Fruit fly (Drosophila melanogaster): ENCODE measurements around the gene CG42656.

CG42656 gene

DNA sequence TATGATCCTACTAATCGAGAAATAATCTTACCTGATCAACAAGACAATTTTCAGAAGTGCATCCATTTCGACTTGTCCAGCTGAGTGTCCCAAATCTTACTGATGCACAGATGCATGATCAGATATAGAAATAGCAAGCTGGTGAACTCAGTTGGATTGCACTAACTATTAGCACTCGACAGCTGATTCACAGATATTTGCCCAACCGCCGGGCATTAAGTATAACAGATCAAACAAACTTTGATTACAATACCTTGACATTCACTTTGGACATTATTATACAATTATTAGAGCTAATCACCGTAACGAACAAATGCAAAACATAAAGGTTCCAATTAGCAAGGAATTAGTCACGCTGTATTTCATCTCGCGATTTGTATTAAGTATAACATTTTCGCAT is at the start of gene CG42656:
TSS of gene CG42656 (minus strand) at position 101 of the 400 bp plus-strand sequence.
- no peak for TF ChIP-seq CG17801 (GFP tag; optimal IDR thresholded peaks at IDR 0.05; ENCODE audit: partially characterized antibody)

DNA sequence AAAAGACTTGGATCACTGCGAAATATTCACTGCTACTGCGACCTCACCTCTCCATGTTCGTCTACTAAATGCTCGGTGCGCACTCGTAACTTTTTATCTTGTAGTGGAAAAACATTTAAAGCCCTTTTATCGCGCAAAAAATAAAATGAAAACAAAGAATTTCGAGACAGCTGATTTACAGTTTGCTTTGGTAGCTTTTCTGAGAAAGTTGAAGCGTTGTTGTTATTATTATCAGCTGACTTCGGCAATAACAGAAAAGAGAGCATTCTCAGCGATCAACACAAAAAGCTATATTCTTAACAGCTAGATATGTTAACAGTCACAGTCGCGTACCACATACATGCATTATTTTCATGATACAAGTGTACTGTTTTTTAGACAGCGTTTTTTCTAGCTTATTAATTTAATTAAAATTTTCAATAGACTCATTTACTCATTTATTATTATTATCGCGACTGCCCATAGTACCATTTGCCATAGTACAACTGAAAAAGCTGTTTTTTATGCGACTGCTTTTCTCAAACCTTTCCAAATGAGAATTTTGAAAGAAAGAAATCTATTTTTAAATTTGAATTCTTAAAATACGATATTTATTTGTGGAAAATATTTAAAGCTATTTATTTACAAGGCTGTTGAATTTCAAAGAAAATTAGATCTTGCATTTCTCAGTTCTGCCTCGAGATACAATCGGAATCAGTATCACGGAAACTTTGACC is 48.2 kb upstream of the CG42656 start, which contains the start of the genes alpha-Est3 and alpha-Est2:
TSS of gene alpha-Est3 (minus strand) at position 487 of the 716 bp plus-strand sequence.
TSS of gene alpha-Est2 (plus strand) at position 666 of the 716 bp plus-strand sequence.
- peak; percentile 35 for TF ChIP-seq CG17801 (GFP tag; optimal IDR thresholded peaks at IDR 0.05; ENCODE audit: partially characterized antibody)

DNA sequence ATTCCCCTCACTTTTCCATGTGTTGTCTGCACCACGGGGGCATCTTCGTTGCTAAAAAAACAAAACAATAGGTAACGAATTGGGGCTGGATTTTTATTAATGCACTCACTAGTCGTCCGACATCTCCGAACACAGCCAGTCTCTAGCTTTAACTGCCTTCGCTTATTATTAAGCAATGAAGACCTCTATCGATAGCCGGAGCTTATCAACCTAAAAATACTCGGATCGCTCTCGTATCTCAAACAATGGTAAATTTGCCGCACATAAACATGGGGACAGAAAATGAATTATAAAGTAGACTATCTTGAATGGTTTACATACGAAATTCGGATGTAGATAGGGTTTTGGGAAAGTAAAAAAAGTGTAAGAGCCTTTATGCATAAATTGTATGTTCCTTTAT is 45.4 kb upstream of the CG42656 start, which contains the start of gene alpha-Est4:
TSS of gene alpha-Est4 (minus strand) at position 181 of the 400 bp plus-strand sequence.
- TF ChIP-seq CG17801 (GFP tag; optimal IDR thresholded peaks at IDR 0.05; ENCODE audit: partially characterized antibody) = no peak

DNA sequence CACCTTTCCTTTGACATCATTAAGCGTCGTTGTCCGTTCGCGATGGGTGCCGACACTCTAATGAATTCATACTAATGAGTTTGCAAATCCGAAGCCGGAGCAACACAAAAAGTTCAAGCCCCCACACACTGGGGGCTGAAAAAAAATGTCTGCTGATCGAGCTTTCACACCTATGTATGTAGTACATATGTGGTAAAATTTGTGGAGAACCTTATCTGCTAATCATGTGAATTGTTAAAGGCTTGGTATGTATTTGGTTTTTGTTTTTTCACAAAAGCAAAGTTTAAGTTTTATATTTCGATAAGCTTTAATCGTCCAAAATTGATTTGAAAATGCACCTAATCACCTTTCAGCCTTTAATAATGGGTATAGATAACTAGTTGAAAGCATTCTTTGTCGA is 43.2 kb upstream of the CG42656 start, which contains the start of gene alpha-Est5:
TSS of gene alpha-Est5 (minus strand) at position 110 of the 400 bp plus-strand sequence.
- TF ChIP-seq CG17801 (GFP tag; optimal IDR thresholded peaks at IDR 0.05; ENCODE audit: partially characterized antibody) = no peak

DNA sequence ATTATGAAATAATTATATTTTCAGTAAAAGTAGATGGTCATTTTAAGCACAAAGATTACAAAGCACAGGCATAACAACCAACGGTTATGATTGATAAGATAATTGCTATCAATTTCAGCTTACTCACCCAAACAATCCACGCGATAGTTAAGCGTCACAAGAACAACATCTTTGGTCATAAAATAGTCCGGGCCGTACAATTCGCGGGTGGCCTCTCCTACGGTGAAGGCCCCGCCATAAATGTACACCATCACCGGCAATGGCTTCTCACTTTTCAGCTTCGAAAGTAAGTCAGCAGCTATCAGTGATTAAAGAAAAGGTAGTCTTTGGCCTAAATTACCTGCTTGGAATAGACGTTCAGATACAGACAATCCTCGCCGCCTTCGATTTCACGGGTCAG is 42.5 kb upstream of the CG42656 start:
- no peak for TF ChIP-seq CG17801 (GFP tag; optimal IDR thresholded peaks at IDR 0.05; ENCODE audit: partially characterized antibody)

DNA sequence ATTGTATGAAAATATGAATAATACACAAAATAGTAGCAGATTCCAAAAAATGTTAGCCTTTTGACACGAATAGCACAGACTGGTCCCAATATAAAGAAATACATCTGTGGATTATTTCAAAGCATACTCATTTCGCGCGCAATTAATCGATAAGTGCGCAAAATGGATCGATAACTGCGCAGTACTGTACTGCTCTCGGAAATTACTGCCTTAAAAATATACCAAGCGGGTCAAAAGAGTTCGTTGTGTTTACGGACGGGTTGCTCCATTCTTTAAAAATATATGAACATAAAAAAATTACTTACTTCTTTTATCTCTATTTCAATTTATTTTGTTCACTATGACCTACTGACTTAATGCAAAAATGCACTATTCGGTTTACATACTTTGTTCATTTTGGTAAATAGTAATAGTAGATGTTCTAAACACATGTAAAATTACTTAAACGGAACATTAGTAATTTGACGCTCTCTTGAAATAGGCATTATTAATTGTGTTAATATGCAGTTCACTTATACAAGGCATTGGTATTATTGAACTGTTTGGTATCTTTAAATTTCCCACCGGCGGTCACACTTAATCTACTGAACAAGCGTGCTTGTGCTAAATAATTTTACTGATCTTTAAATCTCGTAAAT is 37.2 kb upstream of the CG42656 start, which contains the start of the genes Rtnl2 and alphaTub84D:
TSS of gene Rtnl2 (minus strand) at position 58 of the 638 bp plus-strand sequence.
TSS of gene alphaTub84D (plus strand) at position 570 of the 638 bp plus-strand sequence.
- no peak for TF ChIP-seq CG17801 (GFP tag; optimal IDR thresholded peaks at IDR 0.05; ENCODE audit: partially characterized antibody)

DNA sequence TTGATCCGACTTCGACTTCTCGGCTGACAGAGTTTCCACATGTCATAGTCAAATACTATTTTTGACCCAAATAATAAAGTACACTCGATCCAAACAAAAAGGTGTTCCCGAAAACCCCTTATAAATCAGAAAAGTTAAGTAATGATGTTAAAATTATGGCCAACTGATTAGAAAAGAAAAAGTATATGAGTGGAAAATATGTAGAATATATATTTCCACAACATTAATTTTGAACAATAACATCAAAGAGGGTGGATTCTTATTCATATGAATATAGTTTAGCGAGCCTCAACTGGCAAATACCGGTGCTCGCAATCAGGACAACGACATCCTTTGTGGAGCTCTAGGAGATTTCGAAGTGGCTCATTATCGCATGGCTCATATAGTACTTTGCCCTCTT is 35.6 kb upstream of the CG42656 start, which contains the start of gene alpha-Est6:
TSS of gene alpha-Est6 (minus strand) at position 101 of the 400 bp plus-strand sequence.
- TF ChIP-seq CG17801 (GFP tag; optimal IDR thresholded peaks at IDR 0.05; ENCODE audit: partially characterized antibody) = no peak

DNA sequence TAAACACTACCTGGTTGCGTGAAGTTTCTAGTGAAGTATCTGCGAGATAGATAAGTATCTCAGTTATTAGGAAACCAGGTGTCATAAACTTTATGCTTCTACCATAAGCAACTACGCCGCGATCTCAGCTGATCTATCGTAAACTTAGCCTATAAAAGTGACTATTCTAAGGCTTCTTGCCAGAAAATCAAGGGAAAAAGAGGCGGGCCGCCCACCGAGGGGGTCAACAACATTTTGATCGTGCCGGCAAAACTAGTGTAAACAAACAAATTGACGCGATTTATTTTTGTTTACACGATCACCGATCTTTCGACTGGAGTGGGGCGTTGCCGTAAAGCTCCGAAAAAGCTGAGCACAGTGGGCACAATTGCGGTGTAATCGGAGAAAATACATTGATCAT is 31.1 kb upstream of the CG42656 start:
- TF ChIP-seq CG17801 (GFP tag; optimal IDR thresholded peaks at IDR 0.05; ENCODE audit: partially characterized antibody) = no peak

DNA sequence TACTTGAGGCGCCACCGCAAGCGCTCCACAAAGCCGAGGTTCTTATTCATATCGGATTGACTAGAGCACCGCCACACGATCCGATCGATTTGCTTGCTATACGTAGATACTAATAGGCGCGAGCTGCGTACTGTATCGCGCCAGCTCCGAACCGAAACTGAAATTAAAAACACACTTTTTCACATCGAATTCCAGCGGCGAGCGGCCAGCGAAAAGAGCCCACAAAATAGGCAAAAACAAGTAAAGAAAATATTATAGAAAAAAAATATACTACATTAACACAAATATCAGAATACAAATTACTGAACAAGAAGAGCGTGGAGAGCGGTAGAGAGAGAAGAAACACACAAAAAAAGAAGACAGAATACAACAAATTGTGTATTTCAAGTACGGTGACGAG is 30.5 kb upstream of the CG42656 start, which contains the start of gene alpha-Est7:
TSS of gene alpha-Est7 (minus strand) at position 160 of the 400 bp plus-strand sequence.
- TF ChIP-seq CG17801 (GFP tag; optimal IDR thresholded peaks at IDR 0.05; ENCODE audit: partially characterized antibody) = no peak

DNA sequence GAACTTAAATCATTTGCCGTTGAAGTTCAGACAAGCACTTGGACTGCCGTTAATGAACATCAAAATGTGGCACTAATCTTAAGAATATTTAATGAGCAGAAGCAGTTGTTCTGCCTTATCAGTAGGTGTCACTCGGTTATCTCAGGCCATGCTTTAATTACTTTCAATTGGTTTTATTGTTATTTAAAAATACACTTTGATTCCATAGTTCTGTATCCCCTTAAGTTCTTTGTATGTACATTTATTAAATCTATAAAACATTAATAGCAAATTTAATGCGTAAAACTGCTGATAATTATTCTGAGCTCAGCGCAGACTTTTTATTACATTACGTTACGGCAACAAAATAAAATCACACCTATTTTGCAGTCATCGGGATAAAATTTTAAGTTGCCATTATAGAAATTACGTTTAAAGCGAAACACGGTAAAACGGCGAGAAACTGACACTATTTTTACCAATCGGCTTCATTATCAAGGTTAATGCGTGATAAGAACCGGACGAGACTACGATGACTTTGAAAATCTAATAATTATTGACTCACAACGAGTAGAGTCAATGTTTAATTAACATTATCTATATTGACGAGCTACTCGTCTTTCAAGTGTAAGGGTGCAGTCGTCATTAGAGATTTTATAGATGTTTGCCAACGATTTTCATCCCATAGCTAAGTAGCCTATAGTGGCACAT is 29.3 kb upstream of the CG42656 start:
- TF ChIP-seq CG17801 (GFP tag; optimal IDR thresholded peaks at IDR 0.05; ENCODE audit: partially characterized antibody) = no peak

DNA sequence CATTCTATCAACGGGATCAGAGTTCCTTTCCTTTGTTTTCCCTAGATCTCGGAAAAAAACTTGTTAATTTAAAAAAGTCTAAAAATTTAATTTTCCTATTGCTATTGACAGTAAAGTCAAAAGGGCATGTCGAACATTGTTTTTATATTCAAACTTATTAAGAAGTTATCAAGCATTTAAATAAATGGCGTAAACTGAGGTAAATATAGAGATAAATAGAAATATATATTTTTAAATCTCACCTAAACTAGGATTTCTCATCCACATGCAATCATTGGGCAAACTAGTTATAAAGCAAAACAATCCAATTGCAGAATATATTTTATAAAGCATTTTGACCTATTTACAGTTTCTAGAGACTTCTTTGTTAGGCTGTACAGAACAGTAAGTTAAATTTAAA is 26.3 kb upstream of the CG42656 start, which contains the start of gene Ubc84D:
TSS of gene Ubc84D (minus strand) at position 101 of the 400 bp plus-strand sequence.
- no peak for TF ChIP-seq CG17801 (GFP tag; optimal IDR thresholded peaks at IDR 0.05; ENCODE audit: partially characterized antibody)

DNA sequence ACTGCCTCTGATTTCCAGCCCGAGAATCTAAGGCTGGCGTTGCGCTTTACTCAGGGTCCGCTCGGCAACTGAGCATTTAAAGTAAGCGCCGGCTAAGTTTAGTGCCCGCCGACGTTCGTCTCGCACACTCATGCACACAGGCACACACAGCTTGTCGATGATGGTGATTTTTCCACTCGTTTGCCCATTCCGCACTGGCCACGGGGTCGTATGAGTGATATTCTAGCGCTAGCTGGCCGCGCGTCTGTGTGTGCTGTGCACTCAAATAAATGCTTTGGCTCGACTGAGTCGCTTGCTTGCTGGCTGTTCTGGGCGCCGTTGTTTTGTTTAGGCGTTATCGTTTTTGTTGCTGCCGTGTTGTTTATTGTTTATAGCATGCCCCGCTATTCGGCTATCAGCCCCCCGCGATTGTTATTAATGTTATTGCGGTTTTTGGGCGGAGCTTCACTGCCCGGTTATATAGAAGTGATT is 22.6 kb upstream of the CG42656 start, which contains the start of gene alpha-Est8:
TSS of gene alpha-Est8 (minus strand) at position 72 of the 471 bp plus-strand sequence.
- peak; percentile 58 for TF ChIP-seq CG17801 (GFP tag; optimal IDR thresholded peaks at IDR 0.05; ENCODE audit: partially characterized antibody)

DNA sequence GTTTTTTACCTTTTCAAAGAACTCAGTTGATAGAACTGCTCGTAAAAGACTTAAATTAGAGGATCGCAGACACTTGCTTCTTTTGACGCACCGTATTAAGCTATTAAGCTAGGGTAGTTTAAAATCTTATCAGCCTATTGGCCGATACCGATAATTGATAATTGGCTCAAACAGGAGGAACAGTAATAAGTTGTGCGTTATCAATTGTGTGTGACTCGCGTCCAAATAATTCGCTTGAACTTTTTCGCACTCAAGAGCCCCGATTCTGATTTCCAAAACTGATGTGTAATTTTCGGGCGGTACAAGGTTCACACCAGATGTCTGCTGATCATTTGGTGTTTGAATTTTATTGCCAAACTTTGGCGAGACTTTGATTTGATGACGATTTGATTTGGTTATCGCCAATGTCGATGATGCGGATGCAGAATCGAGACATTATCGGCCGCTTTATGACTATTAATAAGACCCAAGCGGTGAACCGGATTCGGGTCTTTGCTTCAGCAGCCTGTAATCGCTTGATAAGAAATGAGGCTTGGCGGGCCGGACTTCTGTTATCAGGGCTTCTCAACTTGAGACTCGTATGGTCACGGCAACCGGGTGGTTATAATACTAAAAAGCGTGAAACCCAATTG is 21.3 kb upstream of the CG42656 start:
- TF ChIP-seq CG17801 (GFP tag; optimal IDR thresholded peaks at IDR 0.05; ENCODE audit: partially characterized antibody) = no peak

DNA sequence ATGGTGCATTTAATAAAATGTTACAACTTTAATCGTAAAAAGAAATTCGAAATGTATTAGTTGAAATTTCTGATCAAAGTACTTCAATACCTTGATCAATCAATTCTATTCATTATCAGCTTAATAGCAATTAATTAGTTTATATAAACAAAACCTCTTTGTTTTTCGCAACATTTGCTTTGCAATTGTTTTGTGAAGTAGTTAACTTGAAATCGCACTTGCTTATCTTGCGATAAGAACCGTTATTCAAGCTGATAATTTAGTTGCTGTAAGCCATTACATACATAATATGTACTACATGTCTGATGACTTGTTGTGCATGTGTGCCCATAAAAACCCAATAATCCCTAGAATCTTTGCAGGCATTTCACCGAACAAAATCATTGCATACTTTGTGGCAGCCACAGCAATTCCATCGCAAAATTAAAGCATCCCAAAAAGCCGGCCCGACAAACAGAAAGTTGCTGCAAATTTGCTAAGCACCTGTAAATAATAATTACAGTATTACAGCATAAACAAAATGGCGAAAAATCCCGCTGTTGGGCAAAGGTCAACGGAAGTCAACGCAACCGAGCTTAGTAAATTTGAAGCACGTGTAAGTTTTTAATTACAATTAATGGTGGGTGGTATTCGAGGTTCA is 15.2 kb upstream of the CG42656 start:
- TF ChIP-seq CG17801 (GFP tag; optimal IDR thresholded peaks at IDR 0.05; ENCODE audit: partially characterized antibody) = peak; percentile 27

Data from ovary, adult (tissue).